Worm (Caenorhabditis elegans) whole organism, L4 larva: ENCODE measurements around the gene C16C8.26.

Experiments used
- F49E8.2 ChIP-seq: sonication (generic microtip); optimal IDR thresholded peaks from 2 replicates; lab custom pipeline; 2016; ENCODE audit warnings: missing compliant biosample characterization, mild to moderate bottlenecking, missing genetic modification characterization, borderline replicate concordance
- ces-1 ChIP-seq: fragments of 150-350 bp; sonication (generic microtip); optimal IDR thresholded peaks from 4 replicates; lab custom pipeline; 2014; ENCODE audit warnings: missing biosample characterization, missing genetic modification reagents, missing genetic modification characterization
- hif-1 ChIP-seq, 2 experiments: sonication (generic microtip); optimal IDR thresholded peaks; 2 replicates each; lab custom pipeline; 2016 to 2017; ENCODE audit warnings: missing compliant biosample characterization in 2 of 2, missing genetic modification characterization in 2 of 2, missing genetic modification reagents in 2 of 2, missing genotype in 2 of 2, mild to moderate bottlenecking in 1 of 2
- jun-1 ChIP-seq: fragments of 150-350 bp; optimal IDR thresholded peaks from 2 replicates; lab custom pipeline; 2014; ENCODE audit warnings: missing biosample characterization, missing genetic modification reagents, missing genetic modification characterization
- nhr-77 ChIP-seq: fragments of 150-350 bp; optimal IDR thresholded peaks from 2 replicates; lab custom pipeline; 2014; ENCODE audit warnings: missing biosample characterization, missing genetic modification characterization

ce11 chrII:3437393-3437792 lies 20.7 kb downstream of the C16C8.26 start:
- TF ChIP-seq hif-1 (tag; optimal IDR thresholded peaks at IDR 0.05; lab: Kevin White, UChicago) (no peak), jun-1 (tag; lab: Kevin White, UChicago) (no peak), ces-1 (GFP tag; lab: Kevin White, UChicago) (no peak), nhr-77 (no peak), F49E8.2 (tag; lab: Kevin White, UChicago) (no peak)
